Worm (Caenorhabditis elegans) whole organism, L3 larva: ENCODE data around the gene K07F5.6.
A peak's percentile ranks its signal among the peaks of the same experiment; 100 is the strongest.

Experiments used
- R02D3.7 ChIP-seq: fragments of 150-350 bp; optimal IDR thresholded peaks from 2 replicates; lab custom pipeline; 2014; ENCODE audit warnings: missing biosample characterization, missing genetic modification characterization
- ZK546.5 ChIP-seq: sonication (generic microtip); optimal IDR thresholded peaks from 2 replicates; lab custom pipeline; 2017; ENCODE audit warnings: missing biosample characterization, missing genetic modification characterization
- ama-1 ChIP-seq: fragments of 150-350 bp; optimal IDR thresholded peaks from 2 replicates; lab custom pipeline; 2018
- ceh-16 ChIP-seq: sonication (generic microtip); optimal IDR thresholded peaks from 2 replicates; lab custom pipeline; 2017; ENCODE audit warnings: missing biosample characterization, missing genetic modification characterization
- ceh-28 ChIP-seq: fragments of 150-350 bp; optimal IDR thresholded peaks from 2 replicates; lab custom pipeline; 2014; ENCODE audit warnings: missing biosample characterization, missing genetic modification reagents, missing genetic modification characterization
- ceh-82 ChIP-seq: fragments of 150-350 bp; optimal IDR thresholded peaks from 2 replicates; lab custom pipeline; 2014; ENCODE audit warnings: missing biosample characterization, missing genetic modification characterization
- ceh-9 ChIP-seq: sonication (generic microtip); optimal IDR thresholded peaks from 2 replicates; lab custom pipeline; 2018; ENCODE audit warnings: missing biosample characterization, missing genetic modification characterization
- daf-12 ChIP-seq: fragments of 150-350 bp; optimal IDR thresholded peaks from 2 replicates; lab custom pipeline; 2014; ENCODE audit warnings: missing biosample characterization, missing genetic modification reagents, missing genetic modification characterization
- egl-5 ChIP-seq: fragments of 150-350 bp; optimal IDR thresholded peaks from 2 replicates; lab custom pipeline; 2017; ENCODE audit warnings: missing biosample characterization, missing genetic modification reagents, missing genetic modification characterization, inconsistent platforms
- elt-1 ChIP-seq: fragments of 150-350 bp; optimal IDR thresholded peaks from 2 replicates; lab custom pipeline; 2014; ENCODE audit warnings: missing biosample characterization, missing genetic modification characterization
- elt-2 ChIP-seq: sonication (generic microtip); optimal IDR thresholded peaks from 2 replicates; lab custom pipeline; 2016; ENCODE audit warnings: missing genetic modification reagents, mild to moderate bottlenecking, missing genetic modification characterization, missing compliant biosample characterization
- eor-1 ChIP-seq, 2 experiments: fragments of 150-350 bp; optimal IDR thresholded peaks; 2 replicates each; lab custom pipeline; 2014 to 2018; ENCODE audit warnings: missing biosample characterization in 2 of 2, missing genetic modification characterization in 2 of 2
- hmg-11 ChIP-seq: sonication (generic microtip); optimal IDR thresholded peaks from 2 replicates; lab custom pipeline; 2016; ENCODE audit warnings: missing genetic modification characterization, missing compliant biosample characterization
- jun-1 ChIP-seq: fragments of 150-350 bp; optimal IDR thresholded peaks from 2 replicates; lab custom pipeline; 2014; ENCODE audit warnings: missing biosample characterization, missing genetic modification reagents, missing genetic modification characterization
- lin-15B ChIP-seq: fragments of 150-350 bp; optimal IDR thresholded peaks from 2 replicates; lab custom pipeline; 2014; ENCODE audit warnings: missing biosample characterization, missing genetic modification characterization
- lin-39 ChIP-seq: fragments of 150-350 bp; optimal IDR thresholded peaks from 2 replicates; lab custom pipeline; 2018; ENCODE audit warnings: missing biosample characterization, missing genetic modification reagents, missing genetic modification characterization
- lsy-12 ChIP-seq: sonication (generic microtip); optimal IDR thresholded peaks from 2 replicates; lab custom pipeline; 2016; ENCODE audit warnings: mild to moderate bottlenecking, missing genetic modification characterization, missing compliant biosample characterization
- mml-1 ChIP-seq: fragments of 150-350 bp; sonication (generic microtip); optimal IDR thresholded peaks from 3 replicates; lab custom pipeline; 2014; ENCODE audit warnings: missing biosample characterization, missing genetic modification characterization
- nfya-1 ChIP-seq: sonication (generic microtip); optimal IDR thresholded peaks from 2 replicates; lab custom pipeline; 2017; ENCODE audit warnings: missing genetic modification characterization, mild to moderate bottlenecking, missing compliant biosample characterization, antibody characterized with exemption, moderate library complexity; ENCODE audit not compliant: insufficient read depth
- nhr-11 ChIP-seq: fragments of 150-350 bp; optimal IDR thresholded peaks from 2 replicates; lab custom pipeline; 2014; ENCODE audit warnings: missing biosample characterization, missing genetic modification characterization
- nhr-12 ChIP-seq: fragments of 150-350 bp; optimal IDR thresholded peaks from 2 replicates; lab custom pipeline; 2014; ENCODE audit warnings: missing biosample characterization, missing genetic modification characterization
- nhr-23 ChIP-seq: fragments of 150-350 bp; optimal IDR thresholded peaks from 2 replicates; lab custom pipeline; 2014; ENCODE audit warnings: missing biosample characterization, missing genetic modification reagents, missing genetic modification characterization
- nhr-237 ChIP-seq: fragments of 150-350 bp; optimal IDR thresholded peaks from 2 replicates; lab custom pipeline; 2014; ENCODE audit warnings: missing biosample characterization, missing genetic modification characterization
- nhr-25 ChIP-seq: sonication (generic microtip); optimal IDR thresholded peaks from 2 replicates; lab custom pipeline; 2017; ENCODE audit warnings: missing biosample characterization, missing genetic modification characterization
- nhr-43 ChIP-seq: sonication (generic microtip); optimal IDR thresholded peaks from 2 replicates; lab custom pipeline; 2016; ENCODE audit warnings: mild to moderate bottlenecking, missing genetic modification characterization, missing compliant biosample characterization; ENCODE audit not compliant: poor library complexity, severe bottlenecking
- nhr-76 ChIP-seq: fragments of 150-350 bp; sonication (generic microtip); optimal IDR thresholded peaks from 5 replicates; lab custom pipeline; 2014; ENCODE audit warnings: missing biosample characterization, missing genetic modification characterization
- nhr-77 ChIP-seq: fragments of 150-350 bp; optimal IDR thresholded peaks from 2 replicates; lab custom pipeline; 2014; ENCODE audit warnings: missing biosample characterization, missing genetic modification characterization
- pha-4 ChIP-seq: fragments of 150-350 bp; optimal IDR thresholded peaks from 2 replicates; lab custom pipeline; 2014; ENCODE audit warnings: missing biosample characterization, missing genetic modification reagents, missing genetic modification characterization
- pqm-1 ChIP-seq: fragments of 150-350 bp; optimal IDR thresholded peaks from 2 replicates; lab custom pipeline; 2017; ENCODE audit warnings: missing biosample characterization, missing genetic modification characterization, inconsistent platforms
- sea-2 ChIP-seq: fragments of 150-350 bp; sonication (generic microtip); optimal IDR thresholded peaks from 4 replicates; lab custom pipeline; 2014; ENCODE audit warnings: missing biosample characterization, missing genetic modification reagents, missing genetic modification characterization
- skn-1 ChIP-seq: fragments of 150-350 bp; optimal IDR thresholded peaks from 2 replicates; lab custom pipeline; 2014; ENCODE audit warnings: missing biosample characterization, missing genetic modification characterization
- snpc-4 ChIP-seq: fragments of 150-350 bp; optimal IDR thresholded peaks from 2 replicates; lab custom pipeline; 2014; ENCODE audit warnings: missing biosample characterization, missing genetic modification characterization
- tbx-2 ChIP-seq: sonication (generic microtip); optimal IDR thresholded peaks from 2 replicates; lab custom pipeline; 2016; ENCODE audit warnings: mild to moderate bottlenecking, missing genetic modification characterization, missing compliant biosample characterization
- unc-62 ChIP-seq: fragments of 150-350 bp; sonication (generic microtip); optimal IDR thresholded peaks from 4 replicates; lab custom pipeline; 2014; ENCODE audit warnings: missing biosample characterization, missing genetic modification reagents, missing genetic modification characterization
- ztf-11 ChIP-seq: fragments of 150-350 bp; optimal IDR thresholded peaks from 2 replicates; lab custom pipeline; 2014; ENCODE audit warnings: missing biosample characterization, missing genetic modification characterization
- ztf-4 ChIP-seq: fragments of 150-350 bp; optimal IDR thresholded peaks from 2 replicates; lab custom pipeline; 2014; ENCODE audit warnings: missing biosample characterization, missing genetic modification characterization

K07F5.6 gene

DNA sequence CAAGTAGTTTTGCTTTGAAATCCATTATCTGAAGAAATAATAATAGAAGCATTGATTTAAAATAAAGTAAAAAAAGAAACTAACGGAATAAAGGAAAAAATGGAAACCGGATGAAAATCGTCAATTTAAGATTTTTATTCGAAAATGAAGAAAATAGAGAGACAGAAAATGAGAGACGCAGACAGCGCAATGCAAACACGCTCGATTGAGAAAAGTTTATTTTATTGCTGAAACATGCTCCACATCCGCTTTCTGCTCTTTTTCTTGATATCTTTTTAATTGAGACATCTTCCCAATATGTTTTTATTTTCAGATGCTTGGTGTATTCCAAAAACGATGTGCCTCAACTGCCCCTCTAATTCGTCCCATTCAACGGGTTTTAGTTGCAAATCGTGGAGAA lies 37.8 kb upstream of the K07F5.6 start, which contains the start of the genes prp-18 and mccc-1 (continued):
- peak; percentile 64 for TF ChIP-seq egl-5 (tag; lab: Kevin White, UChicago)
- no peak for TF ChIP-seq mml-1 (tag; lab: Kevin White, UChicago)
- TF ChIP-seq ceh-9 (tag; lab: Kevin White, UChicago): no peak
- TF ChIP-seq ceh-82 (tag; lab: Kevin White, UChicago): no peak
- no peak for TF ChIP-seq elt-1 (tag; lab: Kevin White, UChicago)
- no peak for TF ChIP-seq sea-2 (GFP tag; lab: Kevin White, UChicago)
- no peak for TF ChIP-seq ceh-28 (tag; lab: Kevin White, UChicago)
- TF ChIP-seq jun-1 (tag; lab: Kevin White, UChicago): no peak
- TF ChIP-seq nhr-12 (tag; lab: Kevin White, UChicago): no peak
- no peak for TF ChIP-seq pha-4

DNA sequence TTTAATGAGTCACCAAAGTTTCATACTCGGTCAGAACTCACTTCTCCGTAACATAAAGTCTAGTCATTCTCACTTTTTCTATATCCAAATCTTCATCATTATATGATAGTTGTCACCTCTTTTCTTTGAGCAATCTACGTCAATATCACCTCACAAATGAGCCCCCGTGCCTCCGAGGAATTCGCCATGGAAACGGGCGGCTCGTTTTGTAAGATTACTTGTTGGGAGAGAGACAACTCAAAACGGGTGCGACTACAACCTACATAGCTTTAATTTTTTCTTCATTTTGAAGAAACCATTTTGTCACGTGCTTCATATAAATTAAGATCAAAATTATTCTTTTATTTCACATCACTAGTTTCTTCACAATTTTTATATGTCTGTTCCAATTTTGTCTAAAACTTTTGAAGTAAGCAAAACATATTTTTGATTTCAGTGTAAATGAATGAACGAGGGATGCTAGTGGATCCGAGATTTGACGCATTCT lies 32.5 kb upstream of the K07F5.6 start, which contains the start of gene nhr-4:
Gene nhr-4 (plus strand): TSS at position 437 of the 487 bp plus-strand sequence.
- TF ChIP-seq skn-1 (tag; lab: Kevin White, UChicago) (no peak), daf-12 (tag; lab: Kevin White, UChicago) (no peak), nhr-77 (no peak), nhr-12 (tag; lab: Kevin White, UChicago) (no peak), ama-1 (no peak), egl-5 (tag; lab: Kevin White, UChicago) (no peak), tbx-2 (no peak), mml-1 (tag; lab: Kevin White, UChicago) (no peak), lsy-12 (no peak), eor-1 (tag; optimal IDR thresholded peaks at IDR 0.05; lab: Kevin White, UChicago) (no peak), snpc-4 (tag; lab: Kevin White, UChicago) (no peak), lin-39 (no peak), nhr-23 (tag; lab: Kevin White, UChicago) (no peak), jun-1 (tag; lab: Kevin White, UChicago) (no peak), nhr-237 (tag; lab: Kevin White, UChicago) (no peak), nhr-11 (no peak), ceh-16 (tag; lab: Kevin White, UChicago) (no peak), nhr-25 (tag; lab: Kevin White, UChicago) (no peak), ceh-9 (tag; lab: Kevin White, UChicago) (no peak)

DNA sequence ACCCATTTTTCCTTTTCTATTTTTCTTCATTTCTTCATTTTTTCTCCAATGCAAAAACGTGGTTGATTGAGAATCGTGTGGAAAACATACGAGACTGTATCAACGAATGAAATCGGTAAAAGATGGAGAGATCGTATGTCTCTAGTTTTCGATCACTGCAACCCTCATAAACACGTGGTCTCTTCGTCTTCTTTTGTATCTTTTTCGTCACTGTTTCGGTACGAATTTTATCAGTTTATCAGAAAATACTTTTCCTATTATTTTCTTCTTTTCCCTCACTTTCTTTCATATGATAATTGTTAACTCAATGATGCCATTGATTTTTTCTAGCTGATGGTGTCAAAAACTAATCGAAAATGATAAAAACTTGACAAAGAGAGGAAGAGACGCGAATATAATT lies 29.2 kb upstream of the K07F5.6 start:
- TF ChIP-seq ZK546.5 (tag; lab: Kevin White, UChicago) (no peak), pqm-1 (tag; lab: Kevin White, UChicago) (peak; percentile 50), nhr-23 (tag; lab: Kevin White, UChicago) (peak; percentile 58), elt-1 (tag; lab: Kevin White, UChicago) (no peak), elt-2 (peak; percentile 81), ceh-28 (tag; lab: Kevin White, UChicago) (peak; percentile 14), pha-4 (peak; percentile 53), lin-15B (tag; lab: Kevin White, UChicago) (no peak), nhr-76 (tag; lab: Kevin White, UChicago) (peak; percentile 17), nhr-25 (tag; lab: Kevin White, UChicago) (peak; percentile 47), R02D3.7 (tag; lab: Kevin White, UChicago) (no peak), nhr-43 (tag; lab: Kevin White, UChicago) (peak; percentile 87), daf-12 (tag; lab: Kevin White, UChicago) (no peak), jun-1 (tag; lab: Kevin White, UChicago) (peak; percentile 70)
- TF ChIP-seq, all 47 proteins: peak for 9

DNA sequence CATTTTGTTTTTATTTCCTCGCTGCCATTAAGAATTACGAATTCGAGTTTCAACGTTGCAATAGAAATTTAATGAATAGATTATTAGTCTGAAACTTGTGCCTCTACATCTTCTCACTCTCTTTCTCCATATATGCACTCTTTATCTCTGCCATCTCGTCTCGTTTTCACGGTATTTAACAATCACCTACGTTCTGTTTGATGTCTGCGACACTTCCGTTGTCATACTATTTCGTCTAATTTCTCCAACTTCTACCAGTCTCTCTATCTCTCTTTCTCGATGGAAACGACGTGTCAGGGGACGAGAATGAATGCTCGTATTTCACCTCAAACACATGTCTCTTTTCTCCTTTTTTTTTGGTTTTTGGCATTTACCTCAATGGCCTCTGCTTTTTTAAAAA lies 27.4 kb upstream of the K07F5.6 start:
- TF ChIP-seq ceh-9 (tag; lab: Kevin White, UChicago) (no peak), snpc-4 (tag; lab: Kevin White, UChicago) (peak; percentile 48), hmg-11 (peak; percentile 44), pqm-1 (tag; lab: Kevin White, UChicago) (peak; percentile 59), nfya-1 (tag; lab: Kevin White, UChicago) (peak; percentile 67), ztf-11 (tag; lab: Kevin White, UChicago) (no peak), lin-15B (tag; lab: Kevin White, UChicago) (peak; percentile 15), nhr-25 (tag; lab: Kevin White, UChicago) (peak; percentile 58), elt-2 (peak; percentile 53), R02D3.7 (tag; lab: Kevin White, UChicago) (no peak), elt-1 (tag; lab: Kevin White, UChicago) (peak; percentile 48), unc-62 (GFP tag; lab: Kevin White, UChicago) (no peak), ztf-4 (tag; lab: Kevin White, UChicago) (peak; percentile 9), pha-4 (peak; percentile 67), sea-2 (GFP tag; lab: Kevin White, UChicago) (no peak), nhr-23 (tag; lab: Kevin White, UChicago) (peak; percentile 44)
